Worm (Caenorhabditis elegans) whole organism, L4 larva: ENCODE data around the gene fbxb-6.
A peak's percentile ranks its signal among the peaks of the same experiment; 100 is the strongest.

Source experiments
- T20F7.1 ChIP-seq: fragments of 200-800 bp; sonication (Bioruptor generic); optimal IDR thresholded peaks from 2 replicates; lab custom pipeline; 2018; ENCODE audit warnings: mild to moderate bottlenecking, missing genetic modification characterization, missing compliant biosample characterization
- Y75B8A.6 ChIP-seq: fragments of 200-800 bp; sonication (Bioruptor generic); IDR thresholded peaks from 2 replicates; pipeline ENCODE4 v1.3.6; 2022; ENCODE audit warnings: missing genetic modification reagents, missing genetic modification characterization, missing compliant biosample characterization
- aha-1 ChIP-seq: fragments of 150-350 bp; peaks from one replicate; lab custom pipeline; 2014; ENCODE audit warnings: missing biosample characterization, missing genetic modification characterization
- aly-2 ChIP-seq: sonication (generic microtip); optimal IDR thresholded peaks from 2 replicates; lab custom pipeline; 2018; ENCODE audit warnings: missing biosample characterization, missing genetic modification characterization
- arid-1 ChIP-seq: fragments of 200-800 bp; sonication (Bioruptor generic); conservative IDR thresholded peaks from 2 replicates; pipeline ENCODE4 v1.3.6; 2022; ENCODE audit warnings: missing genetic modification reagents, missing genetic modification characterization, missing compliant biosample characterization
- attf-4 ChIP-seq: sonication (generic microtip); optimal IDR thresholded peaks from 3 replicates; lab custom pipeline; 2017; ENCODE audit warnings: missing biosample characterization, missing genetic modification characterization
- ceh-28 ChIP-seq: fragments of 150-350 bp; optimal IDR thresholded peaks from 2 replicates; lab custom pipeline; 2014; ENCODE audit warnings: missing biosample characterization, missing genetic modification reagents, missing genetic modification characterization
- ceh-32 ChIP-seq: sonication (generic microtip); optimal IDR thresholded peaks from 2 replicates; lab custom pipeline; 2016; ENCODE audit warnings: mild to moderate bottlenecking, missing genetic modification characterization, missing compliant biosample characterization; ENCODE audit not compliant: poor library complexity
- ces-1 ChIP-seq: fragments of 150-350 bp; sonication (generic microtip); optimal IDR thresholded peaks from 4 replicates; lab custom pipeline; 2014; ENCODE audit warnings: missing biosample characterization, missing genetic modification reagents, missing genetic modification characterization
- ctbp-1 ChIP-seq: fragments of 200-800 bp; sonication (Bioruptor generic); IDR thresholded peaks from 2 replicates; pipeline ENCODE4 v1.3.6; 2022; ENCODE audit warnings: missing genetic modification reagents, missing genetic modification characterization, missing compliant biosample characterization
- daf-12 ChIP-seq: fragments of 150-350 bp; optimal IDR thresholded peaks from 2 replicates; lab custom pipeline; 2014; ENCODE audit warnings: missing biosample characterization, missing genetic modification reagents, missing genetic modification characterization
- dmd-8 ChIP-seq: fragments of 200-800 bp; sonication (Bioruptor generic); IDR thresholded peaks from 2 replicates; pipeline ENCODE4 v1.3.6; 2022; ENCODE audit warnings: missing genetic modification characterization, missing compliant biosample characterization
- duxl-1 ChIP-seq: sonication (generic microtip); optimal IDR thresholded peaks from 2 replicates; lab custom pipeline; 2016; ENCODE audit warnings: mild to moderate bottlenecking, missing genetic modification characterization, moderate library complexity, missing compliant biosample characterization; ENCODE audit not compliant: poor library complexity
- dve-1 ChIP-seq: sonication (generic microtip); optimal IDR thresholded peaks from 2 replicates; lab custom pipeline; 2017; ENCODE audit warnings: antibody characterized with exemption, mild to moderate bottlenecking, missing genetic modification characterization, missing compliant biosample characterization; ENCODE audit not compliant: insufficient read depth
- egl-43 ChIP-seq: fragments of 200-800 bp; sonication (Bioruptor generic); IDR thresholded peaks from 2 replicates; pipeline ENCODE4 v1.3.6; 2022; ENCODE audit warnings: missing genetic modification reagents, missing genetic modification characterization, missing compliant biosample characterization
- fos-1 ChIP-seq: fragments of 150-350 bp; optimal IDR thresholded peaks from 2 replicates; lab custom pipeline; 2014; ENCODE audit warnings: missing biosample characterization, missing genetic modification characterization
- gei-8 ChIP-seq: fragments of 200-800 bp; sonication (Bioruptor generic); optimal IDR thresholded peaks from 2 replicates; lab custom pipeline; 2018; ENCODE audit warnings: mild to moderate bottlenecking, missing genetic modification characterization, missing compliant biosample characterization
- hlh-30 ChIP-seq: sonication (generic microtip); optimal IDR thresholded peaks from 2 replicates; lab custom pipeline; 2017; ENCODE audit warnings: antibody characterized with exemption, mild to moderate bottlenecking, missing genetic modification characterization, missing compliant biosample characterization; ENCODE audit not compliant: insufficient read depth
- lin-15B ChIP-seq: fragments of 150-350 bp; sonication (generic microtip); optimal IDR thresholded peaks from 3 replicates; lab custom pipeline; 2014; ENCODE audit warnings: missing biosample characterization, missing genetic modification characterization
- lin-39 ChIP-seq: fragments of 150-350 bp; optimal IDR thresholded peaks from 2 replicates; lab custom pipeline; 2014; ENCODE audit warnings: missing biosample characterization, missing genetic modification reagents, missing genetic modification characterization
- lir-3 ChIP-seq: sonication (generic microtip); optimal IDR thresholded peaks from 2 replicates; lab custom pipeline; 2016; ENCODE audit warnings: mild to moderate bottlenecking, missing genetic modification characterization, missing compliant biosample characterization
- madf-9 ChIP-seq: fragments of 200-800 bp; sonication (Bioruptor generic); conservative IDR thresholded peaks from 2 replicates; pipeline ENCODE4 v1.3.6; 2022; ENCODE audit warnings: missing genetic modification reagents, missing genetic modification characterization, missing compliant biosample characterization
- mdt-29 ChIP-seq: fragments of 200-800 bp; sonication (Bioruptor generic); IDR thresholded peaks from 2 replicates; pipeline ENCODE4 v1.3.6; 2022; ENCODE audit warnings: missing genetic modification reagents, missing genetic modification characterization, missing compliant biosample characterization
- mxl-2 ChIP-seq: fragments of 200-800 bp; sonication (Bioruptor generic); conservative IDR thresholded peaks from 2 replicates; pipeline ENCODE4 v1.3.6; 2022; ENCODE audit warnings: missing genetic modification reagents, missing genetic modification characterization, missing compliant biosample characterization
- nhr-11 ChIP-seq: fragments of 150-350 bp; optimal IDR thresholded peaks from 2 replicates; lab custom pipeline; 2014; ENCODE audit warnings: missing biosample characterization, missing genetic modification characterization
- nhr-25 ChIP-seq: sonication (generic microtip); optimal IDR thresholded peaks from 2 replicates; lab custom pipeline; 2017; ENCODE audit warnings: missing genetic modification characterization, mild to moderate bottlenecking, missing compliant biosample characterization, antibody characterized with exemption, moderate library complexity, borderline replicate concordance; ENCODE audit not compliant: insufficient read depth
- nhr-77 ChIP-seq: fragments of 150-350 bp; optimal IDR thresholded peaks from 2 replicates; lab custom pipeline; 2014; ENCODE audit warnings: missing biosample characterization, missing genetic modification characterization
- pha-4 ChIP-seq, 2 experiments: fragments of 150-350 bp in 1 of 2; fragments of 200-800 bp in 1 of 2; sonication (Bioruptor generic) in 1 of 2; IDR thresholded peaks in 1 of 2; optimal IDR thresholded peaks in 1 of 2; 2 replicates each; pipeline versions ENCODE4 v1.3.6 to Lab custom; 2014 to 2022; ENCODE audit warnings: missing genetic modification characterization in 2 of 2, missing genetic modification reagents in 2 of 2, missing biosample characterization in 1 of 2, missing compliant biosample characterization in 1 of 2
- pqm-1 ChIP-seq: sonication (generic microtip); optimal IDR thresholded peaks from 2 replicates; lab custom pipeline; 2017; ENCODE audit warnings: missing biosample characterization, missing genetic modification characterization
- rbr-2 ChIP-seq: sonication (generic microtip); optimal IDR thresholded peaks from 2 replicates; lab custom pipeline; 2016; ENCODE audit warnings: missing genotype, missing genetic modification characterization, missing compliant biosample characterization
- sdz-12 ChIP-seq: fragments of 200-800 bp; sonication (Bioruptor generic); optimal IDR thresholded peaks from 2 replicates; lab custom pipeline; 2018; ENCODE audit warnings: mild to moderate bottlenecking, missing genetic modification characterization, missing compliant biosample characterization
- snpc-1.2 ChIP-seq: fragments of 200-800 bp; sonication (Bioruptor generic); IDR thresholded peaks from 2 replicates; pipeline ENCODE4 v1.3.6; 2022; ENCODE audit warnings: missing genetic modification reagents, missing genetic modification characterization, missing compliant biosample characterization
- snpc-4 ChIP-seq: fragments of 150-350 bp; optimal IDR thresholded peaks from 2 replicates; lab custom pipeline; 2014; ENCODE audit warnings: missing biosample characterization, missing genetic modification characterization
- unc-39 ChIP-seq: sonication (generic microtip); optimal IDR thresholded peaks from 2 replicates; lab custom pipeline; 2017; ENCODE audit warnings: missing biosample characterization, missing genetic modification characterization
- unc-62 ChIP-seq, 3 experiments: fragments of 150-350 bp in 1 of 3; sonication (generic microtip); optimal IDR thresholded peaks in 2 of 3; peaks in 1 of 3; 1 replicate in 1 of 3; 2 replicates in 2 of 3; lab custom pipeline; 2014 to 2017; ENCODE audit warnings: missing biosample characterization in 3 of 3, missing genetic modification characterization in 3 of 3, missing genetic modification reagents in 3 of 3, missing genotype in 1 of 3
- zag-1 ChIP-seq: fragments of 150-350 bp; optimal IDR thresholded peaks from 2 replicates; lab custom pipeline; 2014; ENCODE audit warnings: missing biosample characterization, missing genetic modification characterization
- zfp-2 ChIP-seq: sonication (generic microtip); optimal IDR thresholded peaks from 2 replicates; lab custom pipeline; 2016; ENCODE audit warnings: mild to moderate bottlenecking, missing genetic modification characterization, missing compliant biosample characterization

fbxb-6 gene

DNA sequence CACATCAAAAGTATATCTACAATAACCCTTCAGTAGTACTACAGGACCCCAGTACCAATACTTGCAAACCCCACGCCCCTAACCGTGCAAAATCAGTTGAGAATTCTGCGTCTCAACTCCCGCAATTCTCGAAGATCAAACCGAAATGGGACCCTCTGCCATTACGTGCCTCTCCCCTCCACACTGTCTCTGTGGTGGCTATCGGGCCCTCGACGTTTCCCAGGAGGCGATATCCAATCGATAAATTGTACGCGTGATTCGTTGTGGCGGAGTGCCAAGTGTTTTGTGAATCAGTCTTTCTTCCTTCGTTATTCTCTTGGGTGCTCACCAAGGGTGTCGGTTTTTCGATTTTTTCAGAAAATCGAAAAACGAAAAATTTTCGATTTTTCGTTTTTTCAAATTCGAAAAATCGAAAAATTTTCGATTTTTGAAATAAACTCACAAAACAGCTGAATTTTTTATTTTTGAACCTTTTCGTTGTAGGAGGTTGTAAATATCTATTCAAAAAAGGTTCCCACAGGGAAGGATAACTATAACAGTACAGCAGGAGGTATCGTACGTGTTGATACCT is 2.9 kb downstream of the fbxb-6 start, which contains the start of gene F07E5.12:
TSS of gene F07E5.12 (plus strand) at position 521 of the 571 bp plus-strand sequence.
- TF ChIP-seq aha-1 (tag; lab: Kevin White, UChicago): peak; percentile 23

DNA sequence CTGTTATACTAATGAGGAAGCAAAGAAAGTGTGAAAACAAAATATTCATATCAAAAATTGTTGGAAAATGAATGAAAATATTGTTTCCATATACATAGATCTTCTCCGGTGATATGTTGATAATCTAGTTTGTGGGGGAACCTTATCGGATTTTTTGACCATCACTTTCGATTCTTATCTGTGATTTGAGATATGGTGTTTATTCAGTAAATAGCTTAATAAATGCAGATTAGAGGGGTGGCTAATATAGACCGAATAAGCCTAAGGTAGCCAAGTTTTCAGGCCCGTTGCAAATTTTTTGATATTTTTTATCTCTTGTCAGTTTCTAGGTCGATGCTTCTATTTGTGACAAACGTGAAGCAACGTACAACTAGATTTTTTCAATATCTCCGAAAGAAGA is 6.8 kb downstream of the fbxb-6 start, which contains the start of gene F07E5.7:
TSS of gene F07E5.7 (minus strand) at position 101 of the 400 bp plus-strand sequence.
- no peak for TF ChIP-seq zag-1 (tag; lab: Kevin White, UChicago)
- no peak for TF ChIP-seq daf-12
- TF ChIP-seq hlh-30 (tag; lab: Kevin White, UChicago): no peak
- no peak for TF ChIP-seq nhr-11
- TF ChIP-seq lin-15B (tag; lab: Kevin White, UChicago): no peak
- no peak for TF ChIP-seq ces-1 (GFP tag; lab: Kevin White, UChicago)
- TF ChIP-seq mdt-29: no peak
- no peak for TF ChIP-seq attf-4 (tag; lab: Kevin White, UChicago)
- no peak for TF ChIP-seq nhr-77
- no peak for TF ChIP-seq dve-1 (tag; lab: Kevin White, UChicago)
- no peak for TF ChIP-seq lin-39 (tag; lab: Kevin White, UChicago)
- TF ChIP-seq unc-39 (tag; lab: Kevin White, UChicago): no peak
- TF ChIP-seq pha-4 (GFP tag; IDR thresholded peaks at IDR 0.05; lab: Robert Waterston, UW): no peak
- TF ChIP-seq pha-4 (tag; optimal IDR thresholded peaks at IDR 0.05; lab: Kevin White, UChicago): no peak
- no peak for TF ChIP-seq dmd-8 (GFP tag; lab: Robert Waterston, UW)
- no peak for TF ChIP-seq gei-8 (GFP tag; lab: Kevin White, UChicago)

DNA sequence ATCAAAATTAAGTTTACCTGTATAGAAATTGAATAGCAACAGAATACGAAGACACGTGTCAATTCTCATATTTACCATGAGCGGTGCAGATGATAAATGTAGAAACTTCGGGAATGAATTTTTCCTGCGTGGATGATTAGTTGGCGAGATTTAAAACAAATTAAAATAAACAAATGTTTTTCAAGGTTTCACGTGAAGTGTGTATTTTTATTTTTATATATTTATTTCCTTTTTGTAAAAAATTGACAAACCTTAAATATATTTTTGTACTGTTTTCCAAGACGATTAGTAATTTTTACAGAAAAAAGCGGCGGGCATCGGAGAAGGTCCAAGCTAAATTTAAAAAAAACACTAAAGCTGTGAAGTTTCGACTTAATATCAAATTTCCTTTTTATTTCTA is 10.9 kb downstream of the fbxb-6 start, which contains the start of gene F07E5.8:
TSS of gene F07E5.8 (minus strand) at position 101 of the 400 bp plus-strand sequence.
- TF ChIP-seq duxl-1 (no peak), rbr-2 (tag; lab: Kevin White, UChicago) (no peak), ctbp-1 (GFP tag; lab: Robert Waterston, UW) (no peak), arid-1 (no peak), nhr-11 (no peak), dmd-8 (GFP tag; lab: Robert Waterston, UW) (no peak), Y75B8A.6 (GFP tag; lab: Robert Waterston, UW) (no peak), unc-62 (GFP tag; optimal IDR thresholded peaks at IDR 0.05 in 1 of 2; lab: Kevin White, UChicago) (no peak), unc-62 (tag; optimal IDR thresholded peaks at IDR 0.05; lab: Kevin White, UChicago) (no peak), fos-1 (no peak), zag-1 (tag; lab: Kevin White, UChicago) (no peak), snpc-4 (no peak), ceh-32 (tag; lab: Kevin White, UChicago) (no peak), egl-43 (no peak), nhr-25 (tag; lab: Kevin White, UChicago) (no peak), pqm-1 (tag; lab: Kevin White, UChicago) (no peak), lir-3 (no peak), ceh-28 (tag; lab: Kevin White, UChicago) (no peak), dve-1 (tag; lab: Kevin White, UChicago) (no peak), T20F7.1 (GFP tag; lab: Kevin White, UChicago) (no peak)

DNA sequence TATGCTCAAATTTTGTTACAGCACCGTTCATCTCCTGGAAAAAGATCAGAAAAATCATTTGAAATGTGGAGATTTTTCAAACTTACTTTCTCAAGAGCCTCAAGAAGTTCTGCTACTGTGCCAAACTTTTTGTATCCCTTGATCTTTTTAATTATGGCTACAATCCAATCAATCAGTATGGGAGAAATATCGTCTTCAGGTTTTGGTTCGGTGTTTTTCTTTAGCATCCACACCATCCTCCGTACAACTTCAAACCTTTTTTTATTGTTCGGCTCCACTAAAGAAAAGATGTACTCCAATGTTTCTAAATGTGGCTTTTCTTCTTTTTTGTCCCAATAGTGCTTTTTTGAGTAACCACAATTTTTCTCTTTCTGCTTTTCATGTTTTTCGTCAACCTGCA is 11.9 kb downstream of the fbxb-6 start:
- peak in 1 of 2 experiments; percentile 95 for TF ChIP-seq unc-62 (GFP tag; optimal IDR thresholded peaks at IDR 0.05 in 1 of 2; lab: Kevin White, UChicago)
- no peak for TF ChIP-seq unc-62 (tag; optimal IDR thresholded peaks at IDR 0.05; lab: Kevin White, UChicago)
- TF ChIP-seq sdz-12 (GFP tag; lab: Kevin White, UChicago): no peak
- no peak for TF ChIP-seq zfp-2
- no peak for TF ChIP-seq mxl-2 (GFP tag; lab: Robert Waterston, UW)
- no peak for TF ChIP-seq madf-9 (GFP tag; lab: Robert Waterston, UW)
- no peak for TF ChIP-seq aly-2 (tag; lab: Kevin White, UChicago)
- TF ChIP-seq snpc-1.2 (GFP tag; lab: Robert Waterston, UW): no peak
